Worm (Caenorhabditis elegans) whole organism, young adult: ENCODE results near the gene pal-1.

Experiments used
- C06A6.2 ChIP-seq: fragments of 200-800 bp; sonication (Bioruptor generic); conservative IDR thresholded peaks from 2 replicates; pipeline ENCODE4 v1.3.6; 2022; ENCODE audit warnings: missing genetic modification characterization, missing compliant biosample characterization
- C17E4.6 ChIP-seq: fragments of 200-800 bp; sonication (Bioruptor generic); IDR thresholded peaks from 2 replicates; pipeline ENCODE4 v1.3.6; 2022; ENCODE audit warnings: missing genetic modification reagents, missing genetic modification characterization, missing compliant biosample characterization
- T26A5.8 ChIP-seq: sonication (generic microtip); optimal IDR thresholded peaks from 2 replicates; lab custom pipeline; 2016; ENCODE audit warnings: missing genetic modification characterization, missing compliant biosample characterization
- ama-1 ChIP-seq, 3 experiments: fragments of 150-350 bp in 1 of 3; sonication (generic microtip) in 2 of 3; optimal IDR thresholded peaks; 2 replicates each; lab custom pipeline; 2014 to 2018; ENCODE audit warnings: missing biosample characterization in 2 of 3, missing genetic modification characterization in 2 of 3, missing genetic modification reagents in 2 of 3
- cebp-2 ChIP-seq: fragments of 200-800 bp; sonication (Bioruptor generic); IDR thresholded peaks from 2 replicates; pipeline ENCODE4 v1.3.6; 2022; ENCODE audit warnings: missing genetic modification characterization, missing compliant biosample characterization
- efl-1 ChIP-seq: fragments of 150-350 bp; optimal IDR thresholded peaks from 2 replicates; lab custom pipeline; 2014; ENCODE audit warnings: missing biosample characterization, missing genetic modification reagents, missing genetic modification characterization
- egl-18 ChIP-seq: fragments of 200-800 bp; sonication (Bioruptor generic); IDR thresholded peaks from 2 replicates; pipeline ENCODE4 v1.3.6; 2022; ENCODE audit warnings: missing genetic modification reagents, missing genetic modification characterization, missing compliant biosample characterization
- him-1 ChIP-seq: sonication (generic microtip); optimal IDR thresholded peaks from 2 replicates; lab custom pipeline; 2016; ENCODE audit warnings: missing genotype, missing genetic modification reagents, missing genetic modification characterization, missing compliant biosample characterization
- nfya-2 ChIP-seq: fragments of 200-800 bp; sonication (Bioruptor generic); IDR thresholded peaks from 2 replicates; pipeline ENCODE4 v1.3.6; 2022; ENCODE audit warnings: missing genetic modification reagents, missing genetic modification characterization, missing compliant biosample characterization
- pha-4 ChIP-seq: fragments of 150-350 bp; sonication (generic microtip); optimal IDR thresholded peaks from 2 replicates; lab custom pipeline; 2014; ENCODE audit warnings: missing biosample characterization, missing genetic modification reagents, missing genetic modification characterization
- repo-1 ChIP-seq: sonication (generic microtip); optimal IDR thresholded peaks from 2 replicates; lab custom pipeline; 2017; ENCODE audit warnings: mild to moderate bottlenecking, missing genetic modification characterization, missing compliant biosample characterization
- unc-62 ChIP-seq: fragments of 150-350 bp; optimal IDR thresholded peaks from 2 replicates; lab custom pipeline; 2014; ENCODE audit warnings: missing biosample characterization, missing genetic modification reagents, missing genetic modification characterization

ce11 chrIII:4830207-4830606 lies 20.8 kb upstream of the pal-1 start, which contains the start of gene nspd-9:
- TF ChIP-seq ama-1 (optimal IDR thresholded peaks at IDR 0.05; lab: Kevin White, UChicago): no peak
- TF ChIP-seq ama-1 (GFP tag; optimal IDR thresholded peaks at IDR 0.05; lab: Kevin White, UChicago): no peak
- TF ChIP-seq efl-1 (GFP tag; lab: Kevin White, UChicago): no peak
- no peak for TF ChIP-seq cebp-2 (GFP tag; lab: Robert Waterston, UW)
- TF ChIP-seq him-1 (tag; lab: Kevin White, UChicago): no peak
- TF ChIP-seq repo-1: no peak
- no peak for TF ChIP-seq T26A5.8 (tag; lab: Kevin White, UChicago)
- TF ChIP-seq nfya-2: no peak
- no peak for TF ChIP-seq unc-62
- no peak for TF ChIP-seq C17E4.6 (GFP tag; lab: Robert Waterston, UW)
- TF ChIP-seq C06A6.2 (GFP tag; lab: Robert Waterston, UW): no peak
- no peak for TF ChIP-seq egl-18 (GFP tag; lab: Robert Waterston, UW)
- no peak for TF ChIP-seq pha-4 (tag; lab: Kevin White, UChicago)
